Worm (Caenorhabditis elegans) whole organism, young adult: Measurements from ENCODE around the gene nhr-25.

Experiments
- F39B2.1 ChIP-seq: fragments of 200-800 bp; sonication (Bioruptor generic); IDR thresholded peaks from 2 replicates; pipeline ENCODE4 v1.3.6; 2022; ENCODE audit warnings: missing genetic modification reagents, missing genetic modification characterization, missing compliant biosample characterization
- K12H6.12 ChIP-seq: fragments of 200-800 bp; sonication (Bioruptor generic); optimal IDR thresholded peaks from 2 replicates; lab custom pipeline; 2018; ENCODE audit warnings: mild to moderate bottlenecking, missing genetic modification characterization, missing compliant biosample characterization
- Y67H2A.10 ChIP-seq: fragments of 200-800 bp; sonication (Bioruptor generic); conservative IDR thresholded peaks from 2 replicates; pipeline ENCODE4 v1.3.6; 2022; ENCODE audit warnings: missing genetic modification reagents, missing genetic modification characterization, missing compliant biosample characterization
- attf-6 ChIP-seq: fragments of 200-800 bp; sonication (Bioruptor generic); IDR thresholded peaks from 2 replicates; pipeline ENCODE4 v1.3.6; 2022; ENCODE audit warnings: missing genetic modification reagents, missing genetic modification characterization, missing compliant biosample characterization
- ccch-3 ChIP-seq: fragments of 200-800 bp; sonication (Bioruptor generic); optimal IDR thresholded peaks from 2 replicates; lab custom pipeline; 2018; ENCODE audit warnings: mild to moderate bottlenecking, missing genetic modification characterization, missing compliant biosample characterization
- hlh-26 ChIP-seq: fragments of 200-800 bp; sonication (Bioruptor generic); conservative IDR thresholded peaks from 2 replicates; pipeline ENCODE4 v1.3.6; 2022; ENCODE audit warnings: missing genetic modification reagents, missing genetic modification characterization, missing compliant biosample characterization
- hmg-1.2 ChIP-seq: fragments of 200-800 bp; sonication (Bioruptor generic); IDR thresholded peaks from 2 replicates; pipeline ENCODE4 v1.3.6; 2022; ENCODE audit warnings: missing genetic modification reagents, missing genetic modification characterization, missing compliant biosample characterization
- nfya-1 ChIP-seq: sonication (generic microtip); optimal IDR thresholded peaks from 2 replicates; lab custom pipeline; 2017; ENCODE audit warnings: antibody characterized with exemption, missing compliant biosample characterization, missing genetic modification characterization, borderline replicate concordance; ENCODE audit not compliant: insufficient read depth
- pha-4 ChIP-seq: fragments of 150-350 bp; sonication (generic microtip); optimal IDR thresholded peaks from 2 replicates; lab custom pipeline; 2014; ENCODE audit warnings: missing biosample characterization, missing genetic modification reagents, missing genetic modification characterization
- unc-130 ChIP-seq: sonication (generic microtip); optimal IDR thresholded peaks from 2 replicates; lab custom pipeline; 2016; ENCODE audit warnings: missing genetic modification reagents, missing genetic modification characterization, missing compliant biosample characterization
- unc-62 ChIP-seq: fragments of 150-350 bp; optimal IDR thresholded peaks from 2 replicates; lab custom pipeline; 2014; ENCODE audit warnings: missing biosample characterization, missing genetic modification reagents, missing genetic modification characterization
- zfh-2 ChIP-seq: fragments of 200-800 bp; sonication (Bioruptor generic); conservative IDR thresholded peaks from 2 replicates; pipeline ENCODE4 v1.3.6; 2022; ENCODE audit warnings: missing genetic modification reagents, missing genetic modification characterization, missing compliant biosample characterization
- ztf-18 ChIP-seq: sonication (generic microtip); optimal IDR thresholded peaks from 2 replicates; lab custom pipeline; 2016; ENCODE audit warnings: missing genotype, mild to moderate bottlenecking, missing genetic modification characterization, missing compliant biosample characterization

DNA sequence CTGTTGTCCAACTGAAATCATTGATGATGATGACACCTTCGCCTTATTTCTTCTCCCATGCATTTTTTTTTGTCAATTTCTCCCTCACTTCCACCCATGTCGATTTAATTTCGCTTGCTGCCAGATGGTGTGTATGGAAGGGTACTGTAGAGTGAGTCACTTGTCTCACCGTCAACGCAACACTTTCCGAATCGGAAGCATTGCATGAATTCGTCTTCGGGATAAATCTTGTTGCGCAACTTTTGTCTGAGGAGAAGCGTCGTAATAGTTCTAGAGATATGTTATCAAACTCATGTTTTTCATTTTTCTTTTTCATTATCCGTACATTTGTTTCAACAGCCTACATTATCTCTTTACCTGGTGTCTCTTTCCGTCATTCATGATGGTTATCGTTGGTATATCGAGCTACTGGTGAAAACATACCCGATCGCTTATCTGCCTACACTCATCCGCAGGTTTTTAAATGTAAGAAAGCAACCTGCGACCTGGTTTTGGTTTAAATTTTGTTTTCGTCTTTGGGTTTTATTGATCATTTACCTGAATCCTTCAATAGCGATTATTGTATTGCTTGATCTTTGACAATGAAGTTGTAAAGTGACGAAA, 3.7 kb upstream of the nhr-25 start:
- TF ChIP-seq unc-130 (GFP tag; lab: Kevin White, UChicago) = no peak
- TF ChIP-seq ztf-18 (tag; lab: Kevin White, UChicago) = no peak
- no peak for TF ChIP-seq ccch-3
- TF ChIP-seq unc-62 = no peak
- no peak for TF ChIP-seq hlh-26 (GFP tag; lab: Robert Waterston, UW)
- no peak for TF ChIP-seq zfh-2 (GFP tag; lab: Robert Waterston, UW)
- TF ChIP-seq Y67H2A.10 (GFP tag; lab: Robert Waterston, UW) = no peak
- no peak for TF ChIP-seq nfya-1 (tag; lab: Kevin White, UChicago)
- TF ChIP-seq hmg-1.2 = no peak
- no peak for TF ChIP-seq K12H6.12 (tag; lab: Kevin White, UChicago)
- TF ChIP-seq pha-4 = no peak
- no peak for TF ChIP-seq F39B2.1 (GFP tag; lab: Robert Waterston, UW)
- TF ChIP-seq attf-6 (GFP tag; lab: Robert Waterston, UW) = no peak
